Worm (Caenorhabditis elegans): ENCODE data around the gene athp-2.

The athp-2 gene

DNA sequence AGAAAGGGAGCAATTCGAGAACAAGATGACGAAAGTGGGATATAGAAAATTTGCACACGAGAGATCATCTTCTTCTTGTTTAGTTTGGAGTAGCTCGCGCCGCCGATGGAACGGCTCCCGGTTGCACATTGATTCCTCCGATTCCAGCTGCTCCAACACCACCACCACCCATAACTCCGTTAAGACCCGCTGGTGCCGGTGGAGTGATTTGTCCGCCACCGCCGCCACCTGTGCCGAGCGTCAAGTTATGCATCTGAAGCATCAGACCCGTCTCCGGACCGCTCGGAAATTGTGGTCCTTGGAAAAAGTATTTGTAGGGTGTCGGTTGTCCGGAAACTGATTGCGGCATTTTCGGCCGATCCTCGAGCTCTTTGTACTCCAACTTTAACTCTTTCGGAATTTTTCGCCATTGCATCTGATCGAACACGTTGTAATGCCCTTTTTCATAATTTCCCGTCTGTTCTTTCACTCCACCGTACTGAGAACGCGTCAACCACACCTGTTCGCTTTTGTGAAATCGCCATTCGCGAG is 33.0 kb downstream of the athp-2 start:
- TF ChIP-seq F37D6.2 (tag; optimal IDR thresholded peaks at IDR 0.05) (no peak), aha-1 (tag) (peak; percentile 70), lim-7 (GFP tag; IDR thresholded peaks at IDR 0.05) (no peak), Y105C5A.15 (GFP tag; IDR thresholded peaks at IDR 0.05) (no peak), lir-3 (tag; optimal IDR thresholded peaks at IDR 0.05) (no peak), tra-1 (GFP tag; IDR thresholded peaks at IDR 0.05) (no peak), set-16 (GFP tag; IDR thresholded peaks at IDR 0.05) (peak; percentile 81), nhr-28 (tag; optimal IDR thresholded peaks at IDR 0.05) (no peak), D1046.2 (GFP tag; IDR thresholded peaks at IDR 0.05) (0 out of 2 replicates have a peak, but pooled peaks have one; percentile 54), lin-38 (GFP tag; IDR thresholded peaks at IDR 0.05) (no peak), dmd-8 (GFP tag; IDR thresholded peaks at IDR 0.05) (no peak), dmd-9 (GFP tag; IDR thresholded peaks at IDR 0.05) (0 out of 2 replicates have a peak, but pooled peaks have one; percentile 61), F49E8.2 (tag; optimal IDR thresholded peaks at IDR 0.05; ENCODE audit: borderline replicate concordance) (no peak), sdz-12 (GFP tag; optimal IDR thresholded peaks at IDR 0.05) (no peak), F26F4.8 (GFP tag; conservative IDR thresholded peaks at IDR 0.05) (0 out of 2 replicates have a peak, but pooled peaks have one; percentile 23), ceh-82 (tag; optimal IDR thresholded peaks at IDR 0.05) (no peak), snpc-1.2 (GFP tag; IDR thresholded peaks at IDR 0.05) (no peak), mep-1 (tag; optimal IDR thresholded peaks at IDR 0.05) (no peak), zfp-2 (tag; optimal IDR thresholded peaks at IDR 0.05) (no peak), snpc-4 (tag; optimal IDR thresholded peaks at IDR 0.05) (no peak)

- TF ChIP-seq F26F4.8 (GFP tag; conservative IDR thresholded peaks at IDR 0.05) (no peak), mxl-2 (GFP tag; conservative IDR thresholded peaks at IDR 0.05) (no peak), D1046.2 (GFP tag; IDR thresholded peaks at IDR 0.05) (0 out of 2 replicates have a peak, but pooled peaks have one; percentile 29)
Observed at ce11 chrII:4374885-4375284, 34.9 kb downstream of the athp-2 start.

ce11 chrII:4376295-4377172 is 36.6 kb downstream of the athp-2 start, which contains the start of gene ntl-2:
Gene ntl-2, minus strand, starts transcription at chrII:4376465.
- peak; percentile 80; the same call in 1 of the 2 replicates for TF ChIP-seq D1046.2 (GFP tag; IDR thresholded peaks at IDR 0.05)
- TF ChIP-seq zip-11 (GFP tag; IDR thresholded peaks at IDR 0.05) = no peak
- peak; percentile 86 for TF ChIP-seq spr-1 (tag; optimal IDR thresholded peaks at IDR 0.05)
- TF ChIP-seq lsy-2 (tag; optimal IDR thresholded peaks at IDR 0.05) = peak; percentile 98 to 99
- TF ChIP-seq spr-3 (GFP tag; optimal IDR thresholded peaks at IDR 0.05) = peak; percentile 90
- TF ChIP-seq snpc-1.2 (GFP tag; IDR thresholded peaks at IDR 0.05) = peak; percentile 55; the same call in 1 of the 2 replicates
- TF ChIP-seq nhr-237 (tag; optimal IDR thresholded peaks at IDR 0.05) = peak; percentile 28
- TF ChIP-seq duxl-1 (tag; optimal IDR thresholded peaks at IDR 0.05; ENCODE audit: poor library complexity) = peak; percentile 86
- peak; percentile 84 for TF ChIP-seq madf-9 (GFP tag; conservative IDR thresholded peaks at IDR 0.05)
- TF ChIP-seq set-16 (GFP tag; IDR thresholded peaks at IDR 0.05) = peak; percentile 100
- peak; percentile 93 for TF ChIP-seq ctbp-1 (GFP tag; IDR thresholded peaks at IDR 0.05)
- peak; percentile 99 for TF ChIP-seq hlh-11 (tag; optimal IDR thresholded peaks at IDR 0.05)
- TF ChIP-seq jun-1 (tag; optimal IDR thresholded peaks at IDR 0.05) = peak; percentile 89
- peak; percentile 18 for TF ChIP-seq cey-2 (tag; optimal IDR thresholded peaks at IDR 0.05; ENCODE audit: borderline replicate concordance, insufficient read depth)
- peak; percentile 53 for TF ChIP-seq ztf-7 (tag; optimal IDR thresholded peaks at IDR 0.05)
- TF ChIP-seq dmd-9 (GFP tag; IDR thresholded peaks at IDR 0.05) = peak; percentile 87
- TF ChIP-seq sdz-12 (GFP tag; optimal IDR thresholded peaks at IDR 0.05) = peak; percentile 61
- peak; percentile 95 for TF ChIP-seq lin-38 (GFP tag; IDR thresholded peaks at IDR 0.05)
- peak; percentile 86 for TF ChIP-seq arid-1 (GFP tag; conservative IDR thresholded peaks at IDR 0.05)
- peak; percentile 92 for TF ChIP-seq hlh-30 (tag; optimal IDR thresholded peaks at IDR 0.05; ENCODE audit: insufficient read depth)
- TF ChIP-seq attf-4 (tag; optimal IDR thresholded peaks at IDR 0.05) = no peak
- TF ChIP-seq nhr-76 (tag; optimal IDR thresholded peaks at IDR 0.05) = no peak
- TF ChIP-seq nhr-41 (GFP tag; IDR thresholded peaks at IDR 0.05) = peak; percentile 76; the same call in 1 of the 2 replicates
- TF ChIP-seq nhr-6 (tag; optimal IDR thresholded peaks at IDR 0.05) = peak; percentile 96
- TF ChIP-seq dve-1 (tag; optimal IDR thresholded peaks at IDR 0.05; ENCODE audit: insufficient read depth) = peak; percentile 97
- peak; percentile 91 for TF ChIP-seq lin-13 (GFP tag; optimal IDR thresholded peaks at IDR 0.05)
- TF ChIP-seq snpc-4 (tag; optimal IDR thresholded peaks at IDR 0.05) = no peak
- no peak for TF ChIP-seq ceh-32 (tag; optimal IDR thresholded peaks at IDR 0.05; ENCODE audit: poor library complexity)
- TF ChIP-seq ztf-11 (tag; optimal IDR thresholded peaks at IDR 0.05) = no peak
- TF ChIP-seq ceh-44 (GFP tag; IDR thresholded peaks at IDR 0.05) = peak; percentile 77

Data from whole organism, L4 larva.